Worm (Caenorhabditis elegans) whole organism, L3 larva: ENCODE measurements around the gene F35E8.10.

ENCODE experiments used
- egl-5 ChIP-seq: fragments of 150-350 bp; optimal IDR thresholded peaks from 2 replicates; lab custom pipeline; 2017; ENCODE audit warnings: missing biosample characterization, missing genetic modification reagents, missing genetic modification characterization, inconsistent platforms
- nhr-67 ChIP-seq: fragments of 150-350 bp; optimal IDR thresholded peaks from 2 replicates; lab custom pipeline; 2014; ENCODE audit warnings: missing biosample characterization, missing genetic modification characterization
- snpc-4 ChIP-seq: fragments of 150-350 bp; optimal IDR thresholded peaks from 2 replicates; lab custom pipeline; 2014; ENCODE audit warnings: missing biosample characterization, missing genetic modification characterization

DNA sequence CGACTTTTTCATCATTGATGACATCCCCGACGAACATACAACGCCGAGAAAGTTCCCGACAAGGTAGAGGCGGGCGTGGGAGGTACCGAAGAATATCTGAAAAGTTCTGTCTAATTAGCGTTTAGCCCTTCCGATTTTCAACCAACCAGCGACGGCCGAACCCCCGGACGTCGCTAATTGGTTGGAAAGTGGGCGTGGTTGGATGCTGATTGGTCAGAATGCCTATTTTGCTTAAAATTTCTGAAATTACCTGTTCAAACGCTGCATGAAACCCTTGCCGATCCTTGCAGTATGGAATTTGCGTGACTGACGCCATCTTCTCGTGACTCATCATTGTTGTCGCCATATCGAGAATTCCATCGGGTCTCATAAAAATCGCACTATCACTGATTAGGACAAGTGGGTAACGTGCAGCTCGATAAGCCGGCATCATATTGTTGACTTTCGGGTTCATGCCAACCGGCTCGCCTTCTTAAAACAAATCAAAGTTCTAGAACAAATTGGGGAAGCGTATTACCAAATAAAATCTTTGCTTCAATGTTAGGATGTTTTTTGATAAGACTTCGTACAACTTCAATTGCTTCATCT, 32.4 kb downstream of the F35E8.10 start:
- TF ChIP-seq egl-5 (tag; lab: Kevin White, UChicago), result no peak
- TF ChIP-seq nhr-67 (tag; lab: Kevin White, UChicago), result no peak
- TF ChIP-seq snpc-4 (tag; lab: Kevin White, UChicago), result no peak
